Fruit fly (Drosophila melanogaster) Kc167 (cell line): ENCODE measurements around the gene CG14453.

Experiments used
- Myc ChIP-seq: fragments of >200 bp; optimal IDR thresholded peaks from 2 replicates; lab custom pipeline; 2017; ENCODE audit warnings: missing external identifiers
- Sin3A ChIP-seq: fragments of >200 bp; optimal IDR thresholded peaks from 2 replicates; lab custom pipeline; 2018; ENCODE audit warnings: missing external identifiers
- h ChIP-seq: fragments of >200 bp; optimal IDR thresholded peaks from 3 replicates; lab custom pipeline; 2018; ENCODE audit warnings: missing external identifiers
- psq ChIP-seq: fragments of >200 bp; optimal IDR thresholded peaks from 2 replicates; lab custom pipeline; 2017; ENCODE audit warnings: missing external identifiers
- ttk ChIP-seq: sonication (Bioruptor generic); optimal IDR thresholded peaks from 2 replicates; lab custom pipeline; 2017; ENCODE audit warnings: missing external identifiers

DNA sequence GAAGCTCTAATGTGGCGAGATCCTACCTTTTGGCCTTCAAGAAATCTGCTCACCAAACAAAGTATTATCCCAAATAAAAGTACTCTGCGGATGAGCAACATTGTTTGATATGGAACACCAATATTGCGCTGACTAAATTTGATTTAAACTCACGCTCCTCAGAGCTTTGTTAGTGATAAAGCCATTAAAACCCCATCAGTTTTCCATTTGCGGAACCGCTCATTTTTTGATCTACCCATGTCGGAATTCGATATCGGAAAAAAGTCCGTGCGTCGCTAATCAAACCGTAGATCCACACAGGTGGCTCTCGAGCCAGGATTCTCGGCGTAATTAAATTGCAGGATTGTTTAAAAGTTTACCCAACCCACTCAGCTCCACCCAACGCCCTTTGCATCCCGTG, 41.5 kb upstream of the CG14453 start, which contains the start of gene CG33772:
- TF ChIP-seq ttk (lab: Kevin White, UChicago): no peak
- no peak for TF ChIP-seq h (lab: Kevin White, UChicago)
- no peak for TF ChIP-seq psq
- TF ChIP-seq Sin3A (lab: Kevin White, UChicago): no peak
- no peak for TF ChIP-seq Myc (lab: Kevin White, UChicago)
